Worm (Caenorhabditis elegans) whole organism, L4 larva: ENCODE measurements around the gene Y46D2A.2.

Experiments used
- Y105C5A.15 ChIP-seq: fragments of 200-800 bp; sonication (Bioruptor generic); IDR thresholded peaks from 2 replicates; pipeline ENCODE4 v1.3.6; 2022; ENCODE audit warnings: missing genetic modification characterization, missing compliant biosample characterization
- Y48G9A.11 ChIP-seq: fragments of 200-800 bp; sonication (Bioruptor generic); IDR thresholded peaks from 2 replicates; pipeline ENCODE4 v1.3.6; 2022; ENCODE audit warnings: missing genetic modification reagents, missing genetic modification characterization, missing compliant biosample characterization
- Y5F2A.4 ChIP-seq: fragments of 200-800 bp; sonication (Bioruptor generic); optimal IDR thresholded peaks from 2 replicates; lab custom pipeline; 2018; ENCODE audit warnings: mild to moderate bottlenecking, missing genetic modification characterization, missing compliant biosample characterization
- ZK337.2 ChIP-seq: fragments of 200-800 bp; sonication (Bioruptor generic); IDR thresholded peaks from 2 replicates; pipeline ENCODE4 v1.3.6; 2022; ENCODE audit warnings: missing genetic modification reagents, missing genetic modification characterization, missing compliant biosample characterization
- aha-1 ChIP-seq: fragments of 150-350 bp; peaks from one replicate; lab custom pipeline; 2014; ENCODE audit warnings: missing biosample characterization, missing genetic modification characterization
- aly-2 ChIP-seq: sonication (generic microtip); optimal IDR thresholded peaks from 2 replicates; lab custom pipeline; 2018; ENCODE audit warnings: missing biosample characterization, missing genetic modification characterization
- ama-1 ChIP-seq: fragments of 150-350 bp; optimal IDR thresholded peaks from 2 replicates; lab custom pipeline; 2014; ENCODE audit warnings: inconsistent platforms, mixed read lengths
- attf-4 ChIP-seq: sonication (generic microtip); optimal IDR thresholded peaks from 3 replicates; lab custom pipeline; 2017; ENCODE audit warnings: missing biosample characterization, missing genetic modification characterization
- ceh-20 ChIP-seq: fragments of 200-800 bp; sonication (Bioruptor generic); IDR thresholded peaks from 2 replicates; pipeline ENCODE4 v1.3.6; 2022; ENCODE audit warnings: missing genetic modification reagents, missing genetic modification characterization, missing compliant biosample characterization
- ceh-32 ChIP-seq: sonication (generic microtip); optimal IDR thresholded peaks from 2 replicates; lab custom pipeline; 2016; ENCODE audit warnings: mild to moderate bottlenecking, missing genetic modification characterization, missing compliant biosample characterization; ENCODE audit not compliant: poor library complexity
- ceh-62 ChIP-seq: sonication (generic microtip); optimal IDR thresholded peaks from 2 replicates; lab custom pipeline; 2017; ENCODE audit warnings: missing biosample characterization, missing genetic modification characterization
- daf-8 ChIP-seq: fragments of 200-800 bp; sonication (Bioruptor generic); IDR thresholded peaks from 2 replicates; pipeline ENCODE4 v1.3.6; 2022; ENCODE audit warnings: missing genetic modification characterization, missing compliant biosample characterization
- dmd-6 ChIP-seq: fragments of 200-800 bp; sonication (Bioruptor generic); IDR thresholded peaks from 2 replicates; pipeline ENCODE4 v1.3.6; 2022; ENCODE audit warnings: missing genetic modification reagents, missing genetic modification characterization, missing compliant biosample characterization
- dpl-1 ChIP-seq: fragments of 150-350 bp; optimal IDR thresholded peaks from 2 replicates; lab custom pipeline; 2014; ENCODE audit warnings: missing biosample characterization, missing genetic modification reagents, missing genetic modification characterization
- hlh-30 ChIP-seq: sonication (generic microtip); optimal IDR thresholded peaks from 2 replicates; lab custom pipeline; 2017; ENCODE audit warnings: antibody characterized with exemption, mild to moderate bottlenecking, missing genetic modification characterization, missing compliant biosample characterization; ENCODE audit not compliant: insufficient read depth
- lin-29 ChIP-seq: fragments of 200-800 bp; sonication (Bioruptor generic); IDR thresholded peaks from 2 replicates; pipeline ENCODE4 v1.3.6; 2022; ENCODE audit warnings: missing genetic modification reagents, missing genetic modification characterization, missing compliant biosample characterization
- lin-38 ChIP-seq: fragments of 200-800 bp; sonication (Bioruptor generic); IDR thresholded peaks from 2 replicates; pipeline ENCODE4 v1.3.6; 2022; ENCODE audit warnings: missing genetic modification reagents, missing genetic modification characterization, missing compliant biosample characterization
- mep-1 ChIP-seq: fragments of 150-350 bp; sonication (generic microtip); optimal IDR thresholded peaks from 3 replicates; lab custom pipeline; 2014; ENCODE audit warnings: missing biosample characterization, missing genetic modification characterization
- mes-2 ChIP-seq: sonication (generic microtip); optimal IDR thresholded peaks from 2 replicates; lab custom pipeline; 2016; ENCODE audit warnings: missing genotype, mild to moderate bottlenecking, missing genetic modification characterization, missing compliant biosample characterization; ENCODE audit not compliant: poor library complexity, severe bottlenecking
- nhr-237 ChIP-seq: sonication (generic microtip); optimal IDR thresholded peaks from 2 replicates; lab custom pipeline; 2017; ENCODE audit warnings: missing biosample characterization, missing genetic modification characterization
- nhr-25 ChIP-seq: sonication (generic microtip); optimal IDR thresholded peaks from 2 replicates; lab custom pipeline; 2017; ENCODE audit warnings: missing genetic modification characterization, mild to moderate bottlenecking, missing compliant biosample characterization, antibody characterized with exemption, moderate library complexity, borderline replicate concordance; ENCODE audit not compliant: insufficient read depth
- nhr-28 ChIP-seq: fragments of 150-350 bp; optimal IDR thresholded peaks from 2 replicates; lab custom pipeline; 2014; ENCODE audit warnings: missing biosample characterization, missing genetic modification characterization
- nhr-41 ChIP-seq: fragments of 200-800 bp; sonication (Bioruptor generic); IDR thresholded peaks from 2 replicates; pipeline ENCODE4 v1.3.6; 2022; ENCODE audit warnings: missing genetic modification reagents, missing genetic modification characterization, missing compliant biosample characterization
- nhr-77 ChIP-seq: fragments of 150-350 bp; optimal IDR thresholded peaks from 2 replicates; lab custom pipeline; 2014; ENCODE audit warnings: missing biosample characterization, missing genetic modification characterization
- php-3 ChIP-seq: fragments of 200-800 bp; sonication (Bioruptor generic); IDR thresholded peaks from 2 replicates; pipeline ENCODE4 v1.3.6; 2022; ENCODE audit warnings: missing genetic modification reagents, missing genetic modification characterization, missing compliant biosample characterization
- pqm-1 ChIP-seq: sonication (generic microtip); optimal IDR thresholded peaks from 2 replicates; lab custom pipeline; 2017; ENCODE audit warnings: missing biosample characterization, missing genetic modification characterization
- rbr-2 ChIP-seq: sonication (generic microtip); optimal IDR thresholded peaks from 2 replicates; lab custom pipeline; 2016; ENCODE audit warnings: missing genotype, missing genetic modification characterization, missing compliant biosample characterization
- saeg-2 ChIP-seq: fragments of 200-800 bp; sonication (Bioruptor generic); IDR thresholded peaks from 2 replicates; pipeline ENCODE4 v1.3.6; 2022; ENCODE audit warnings: missing genetic modification reagents, missing genetic modification characterization, missing compliant biosample characterization
- skn-1 ChIP-seq: fragments of 150-350 bp; optimal IDR thresholded peaks from 2 replicates; lab custom pipeline; 2014; ENCODE audit warnings: missing biosample characterization, missing genetic modification characterization
- spr-1 ChIP-seq: sonication (generic microtip); optimal IDR thresholded peaks from 2 replicates; lab custom pipeline; 2016; ENCODE audit warnings: mild to moderate bottlenecking, missing genetic modification characterization, missing compliant biosample characterization
- spr-3 ChIP-seq: fragments of 200-800 bp; sonication (Bioruptor generic); optimal IDR thresholded peaks from 2 replicates; lab custom pipeline; 2018; ENCODE audit warnings: mild to moderate bottlenecking, missing genetic modification characterization, missing compliant biosample characterization
- unc-130 ChIP-seq: sonication (generic microtip); optimal IDR thresholded peaks from 2 replicates; lab custom pipeline; 2016; ENCODE audit warnings: missing genetic modification reagents, missing genetic modification characterization, missing compliant biosample characterization
- vab-7 ChIP-seq: fragments of 200-800 bp; sonication (Bioruptor generic); IDR thresholded peaks from 2 replicates; pipeline ENCODE4 v1.3.6; 2022; ENCODE audit warnings: missing genetic modification reagents, missing genetic modification characterization, missing compliant biosample characterization
- zag-1 ChIP-seq: fragments of 150-350 bp; optimal IDR thresholded peaks from 2 replicates; lab custom pipeline; 2014; ENCODE audit warnings: missing biosample characterization, missing genetic modification characterization
- zfp-2 ChIP-seq: sonication (generic microtip); optimal IDR thresholded peaks from 2 replicates; lab custom pipeline; 2016; ENCODE audit warnings: mild to moderate bottlenecking, missing genetic modification characterization, missing compliant biosample characterization

Y46D2A.2 gene

ce11 chrII:3367100-3367499 lies 44.0 kb upstream of the Y46D2A.2 start, which contains the start of gene Y49F6C.6:
Y49F6C.6 (minus strand) TSS chrII:3367200.
- TF ChIP-seq mep-1 (no peak), dpl-1 (GFP tag; lab: Kevin White, UChicago) (no peak), zfp-2 (tag; lab: Kevin White, UChicago) (no peak), nhr-41 (GFP tag; lab: Robert Waterston, UW) (no peak), skn-1 (tag; lab: Kevin White, UChicago) (no peak), nhr-28 (tag; lab: Kevin White, UChicago) (no peak), hlh-30 (tag; lab: Kevin White, UChicago) (no peak), ceh-20 (GFP tag; lab: Robert Waterston, UW) (no peak), ZK337.2 (no peak), nhr-237 (tag; lab: Kevin White, UChicago) (no peak), vab-7 (no peak), Y105C5A.15 (GFP tag; lab: Robert Waterston, UW) (no peak), lin-38 (no peak), nhr-77 (tag; lab: Kevin White, UChicago) (no peak)

DNA sequence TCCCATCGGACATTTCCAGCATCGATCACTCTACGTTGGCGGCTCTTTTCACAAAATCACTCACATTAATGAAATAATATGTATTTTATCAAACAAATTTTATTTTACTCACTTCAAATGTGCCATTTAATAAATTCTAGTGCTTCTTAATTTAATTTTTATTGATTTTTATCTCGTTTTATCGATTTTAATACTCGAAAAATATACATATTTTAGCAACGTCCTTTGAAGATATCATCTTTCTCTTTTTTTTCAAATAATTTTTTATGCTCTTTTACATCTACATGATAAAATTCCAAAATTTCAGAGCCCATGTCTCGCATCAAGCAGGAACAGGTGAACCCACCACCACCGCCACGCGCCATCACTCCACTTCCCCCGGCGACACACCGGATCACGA lies 35.8 kb upstream of the Y46D2A.2 start, which contains the start of the genes lido-14 and bath-27:
Gene lido-14, plus strand, starts transcription at position 301 of the 400 bp plus-strand sequence.
Gene bath-27, plus strand, starts transcription at position 306 of the 400 bp plus-strand sequence.
- TF ChIP-seq daf-8, result no peak
- no peak for TF ChIP-seq hlh-30 (tag; lab: Kevin White, UChicago)
- TF ChIP-seq php-3 (GFP tag; lab: Robert Waterston, UW), result no peak
- no peak for TF ChIP-seq aly-2 (tag; lab: Kevin White, UChicago)
- no peak for TF ChIP-seq saeg-2 (GFP tag; lab: Robert Waterston, UW)
- no peak for TF ChIP-seq dmd-6
- no peak for TF ChIP-seq rbr-2
- TF ChIP-seq mep-1, result no peak

ce11 chrII:3349820-3350291 lies 26.8 kb upstream of the Y46D2A.2 start, which contains the start of gene F14D2.8:
F14D2.8 (minus strand) TSS chrII:3349870.
- TF ChIP-seq ama-1 (lab: Kevin White, UChicago) (no peak), ceh-62 (tag; lab: Kevin White, UChicago) (no peak), spr-3 (GFP tag; lab: Kevin White, UChicago) (no peak), zag-1 (tag; lab: Kevin White, UChicago) (no peak), ceh-32 (tag; lab: Kevin White, UChicago) (no peak), nhr-25 (no peak), Y5F2A.4 (GFP tag; lab: Kevin White, UChicago) (no peak), skn-1 (tag; lab: Kevin White, UChicago) (no peak), attf-4 (tag; lab: Kevin White, UChicago) (no peak), Y48G9A.11 (GFP tag; lab: Robert Waterston, UW) (no peak), spr-1 (tag; lab: Kevin White, UChicago) (no peak), pqm-1 (tag; lab: Kevin White, UChicago) (no peak), unc-130 (GFP tag; lab: Kevin White, UChicago) (no peak), lin-38 (no peak)

- TF ChIP-seq lin-29 (GFP tag; lab: Robert Waterston, UW), result no peak
- no peak for TF ChIP-seq rbr-2
- TF ChIP-seq mes-2, result no peak
- peak; percentile 33 for TF ChIP-seq aha-1
Measured at ce11 chrII:3347940-3348610, 25.0 kb upstream of the Y46D2A.2 start, which contains the start of the genes F14D2.14 and bath-29. F14D2.14 (minus strand) TSS chrII:3347990. bath-29 (plus strand) TSS chrII:3348560.
